Worm (Caenorhabditis elegans) whole organism, L3 larva: ENCODE data around the gene C06E4.1.
A peak's percentile ranks its signal among the peaks of the same experiment; 100 is the strongest.

Experiments used
- R02D3.7 ChIP-seq: fragments of 150-350 bp; optimal IDR thresholded peaks from 2 replicates; lab custom pipeline; 2014; ENCODE audit warnings: missing biosample characterization, missing genetic modification characterization
- ZK546.5 ChIP-seq: sonication (generic microtip); optimal IDR thresholded peaks from 2 replicates; lab custom pipeline; 2017; ENCODE audit warnings: missing biosample characterization, missing genetic modification characterization
- aly-2 ChIP-seq: fragments of 150-350 bp; optimal IDR thresholded peaks from 2 replicates; lab custom pipeline; 2014; ENCODE audit warnings: missing biosample characterization, missing genetic modification characterization
- ama-1 ChIP-seq: fragments of 150-350 bp; optimal IDR thresholded peaks from 2 replicates; lab custom pipeline; 2018
- ceh-16 ChIP-seq: sonication (generic microtip); optimal IDR thresholded peaks from 2 replicates; lab custom pipeline; 2017; ENCODE audit warnings: missing biosample characterization, missing genetic modification characterization
- ceh-28 ChIP-seq: fragments of 150-350 bp; optimal IDR thresholded peaks from 2 replicates; lab custom pipeline; 2014; ENCODE audit warnings: missing biosample characterization, missing genetic modification reagents, missing genetic modification characterization
- ceh-82 ChIP-seq: fragments of 150-350 bp; optimal IDR thresholded peaks from 2 replicates; lab custom pipeline; 2014; ENCODE audit warnings: missing biosample characterization, missing genetic modification characterization
- ceh-9 ChIP-seq: sonication (generic microtip); optimal IDR thresholded peaks from 2 replicates; lab custom pipeline; 2018; ENCODE audit warnings: missing biosample characterization, missing genetic modification characterization
- daf-12 ChIP-seq: fragments of 150-350 bp; optimal IDR thresholded peaks from 2 replicates; lab custom pipeline; 2014; ENCODE audit warnings: missing biosample characterization, missing genetic modification reagents, missing genetic modification characterization
- egl-27 ChIP-seq: sonication (generic microtip); optimal IDR thresholded peaks from 4 replicates; lab custom pipeline; 2017; ENCODE audit warnings: missing biosample characterization, missing genetic modification reagents, missing genetic modification characterization
- egl-5 ChIP-seq: fragments of 150-350 bp; optimal IDR thresholded peaks from 2 replicates; lab custom pipeline; 2017; ENCODE audit warnings: missing biosample characterization, missing genetic modification reagents, missing genetic modification characterization, inconsistent platforms
- elt-1 ChIP-seq: fragments of 150-350 bp; optimal IDR thresholded peaks from 2 replicates; lab custom pipeline; 2014; ENCODE audit warnings: missing biosample characterization, missing genetic modification characterization
- elt-2 ChIP-seq: sonication (generic microtip); optimal IDR thresholded peaks from 2 replicates; lab custom pipeline; 2016; ENCODE audit warnings: missing genetic modification reagents, mild to moderate bottlenecking, missing genetic modification characterization, missing compliant biosample characterization
- elt-3 ChIP-seq, 3 experiments: fragments of 150-350 bp in 1 of 3; sonication (generic microtip) in 2 of 3; optimal IDR thresholded peaks; 2 replicates in 2 of 3; 4 replicates in 1 of 3; lab custom pipeline; 2014 to 2017; ENCODE audit warnings: missing biosample characterization in 3 of 3, missing genetic modification characterization in 3 of 3
- eor-1 ChIP-seq, 2 experiments: fragments of 150-350 bp; optimal IDR thresholded peaks; 2 replicates each; lab custom pipeline; 2014 to 2018; ENCODE audit warnings: missing biosample characterization in 2 of 2, missing genetic modification characterization in 2 of 2
- fkh-10 ChIP-seq: sonication (generic microtip); optimal IDR thresholded peaks from 2 replicates; lab custom pipeline; 2017; ENCODE audit warnings: missing biosample characterization, missing genetic modification reagents, missing genetic modification characterization
- fkh-2 ChIP-seq: fragments of 150-350 bp; optimal IDR thresholded peaks from 2 replicates; lab custom pipeline; 2014; ENCODE audit warnings: missing biosample characterization, missing genetic modification reagents, missing genetic modification characterization
- fos-1 ChIP-seq: fragments of 150-350 bp; optimal IDR thresholded peaks from 2 replicates; lab custom pipeline; 2014; ENCODE audit warnings: missing biosample characterization, missing genetic modification characterization
- hmg-11 ChIP-seq: sonication (generic microtip); optimal IDR thresholded peaks from 2 replicates; lab custom pipeline; 2016; ENCODE audit warnings: missing genetic modification characterization, missing compliant biosample characterization
- jun-1 ChIP-seq: fragments of 150-350 bp; optimal IDR thresholded peaks from 2 replicates; lab custom pipeline; 2014; ENCODE audit warnings: missing biosample characterization, missing genetic modification reagents, missing genetic modification characterization
- lin-15B ChIP-seq: fragments of 150-350 bp; optimal IDR thresholded peaks from 2 replicates; lab custom pipeline; 2014; ENCODE audit warnings: missing biosample characterization, missing genetic modification characterization
- lin-39 ChIP-seq: fragments of 150-350 bp; optimal IDR thresholded peaks from 2 replicates; lab custom pipeline; 2018; ENCODE audit warnings: missing biosample characterization, missing genetic modification reagents, missing genetic modification characterization
- lsy-12 ChIP-seq: sonication (generic microtip); optimal IDR thresholded peaks from 2 replicates; lab custom pipeline; 2016; ENCODE audit warnings: mild to moderate bottlenecking, missing genetic modification characterization, missing compliant biosample characterization
- mdl-1 ChIP-seq: fragments of 150-350 bp; optimal IDR thresholded peaks from 2 replicates; lab custom pipeline; 2014; ENCODE audit warnings: missing biosample characterization, missing genetic modification characterization
- mml-1 ChIP-seq: fragments of 150-350 bp; sonication (generic microtip); optimal IDR thresholded peaks from 3 replicates; lab custom pipeline; 2014; ENCODE audit warnings: missing biosample characterization, missing genetic modification characterization
- nfya-1 ChIP-seq: sonication (generic microtip); optimal IDR thresholded peaks from 2 replicates; lab custom pipeline; 2017; ENCODE audit warnings: missing genetic modification characterization, mild to moderate bottlenecking, missing compliant biosample characterization, antibody characterized with exemption, moderate library complexity; ENCODE audit not compliant: insufficient read depth
- nhr-12 ChIP-seq: fragments of 150-350 bp; optimal IDR thresholded peaks from 2 replicates; lab custom pipeline; 2014; ENCODE audit warnings: missing biosample characterization, missing genetic modification characterization
- nhr-25 ChIP-seq: sonication (generic microtip); optimal IDR thresholded peaks from 2 replicates; lab custom pipeline; 2017; ENCODE audit warnings: missing biosample characterization, missing genetic modification characterization
- nhr-28 ChIP-seq: fragments of 150-350 bp; optimal IDR thresholded peaks from 2 replicates; lab custom pipeline; 2014; ENCODE audit warnings: missing biosample characterization, missing genetic modification characterization
- nhr-67 ChIP-seq: fragments of 150-350 bp; optimal IDR thresholded peaks from 2 replicates; lab custom pipeline; 2014; ENCODE audit warnings: missing biosample characterization, missing genetic modification characterization
- nhr-76 ChIP-seq: fragments of 150-350 bp; sonication (generic microtip); optimal IDR thresholded peaks from 5 replicates; lab custom pipeline; 2014; ENCODE audit warnings: missing biosample characterization, missing genetic modification characterization
- nhr-77 ChIP-seq: fragments of 150-350 bp; optimal IDR thresholded peaks from 2 replicates; lab custom pipeline; 2014; ENCODE audit warnings: missing biosample characterization, missing genetic modification characterization
- sea-2 ChIP-seq: fragments of 150-350 bp; sonication (generic microtip); optimal IDR thresholded peaks from 4 replicates; lab custom pipeline; 2014; ENCODE audit warnings: missing biosample characterization, missing genetic modification reagents, missing genetic modification characterization
- snpc-4 ChIP-seq: fragments of 150-350 bp; optimal IDR thresholded peaks from 2 replicates; lab custom pipeline; 2014; ENCODE audit warnings: missing biosample characterization, missing genetic modification characterization
- tbx-2 ChIP-seq: sonication (generic microtip); optimal IDR thresholded peaks from 2 replicates; lab custom pipeline; 2016; ENCODE audit warnings: mild to moderate bottlenecking, missing genetic modification characterization, missing compliant biosample characterization
- unc-39 ChIP-seq: sonication (generic microtip); optimal IDR thresholded peaks from 4 replicates; lab custom pipeline; 2017; ENCODE audit warnings: missing biosample characterization, missing genetic modification characterization
- unc-62 ChIP-seq: fragments of 150-350 bp; sonication (generic microtip); optimal IDR thresholded peaks from 4 replicates; lab custom pipeline; 2014; ENCODE audit warnings: missing biosample characterization, missing genetic modification reagents, missing genetic modification characterization
- zag-1 ChIP-seq: fragments of 150-350 bp; optimal IDR thresholded peaks from 2 replicates; lab custom pipeline; 2014; ENCODE audit warnings: missing biosample characterization, missing genetic modification characterization

Gene C06E4.1

DNA sequence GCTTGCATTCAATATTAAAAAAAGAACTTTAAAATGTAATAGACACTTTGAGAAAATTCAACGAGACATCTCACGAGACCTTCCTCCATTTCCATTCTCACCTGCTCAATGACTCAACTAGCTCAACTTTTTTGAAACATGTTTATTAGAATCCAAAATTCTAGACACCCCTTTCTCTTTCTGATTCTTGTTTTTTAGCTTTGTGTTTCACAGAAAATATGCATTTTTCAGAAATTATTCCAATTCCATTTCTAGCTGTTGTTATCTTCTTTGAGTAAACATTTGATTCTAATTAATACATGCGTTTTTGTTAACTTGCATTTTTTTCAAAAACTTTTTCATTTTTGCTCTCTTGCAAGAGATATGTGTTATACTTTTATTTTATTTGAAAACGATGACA, 18.4 kb downstream of the C06E4.1 start:
- TF ChIP-seq fos-1 (tag; lab: Kevin White, UChicago), result no peak
- TF ChIP-seq daf-12 (tag; lab: Kevin White, UChicago), result no peak
- TF ChIP-seq, all 47 proteins: peak for 0

DNA sequence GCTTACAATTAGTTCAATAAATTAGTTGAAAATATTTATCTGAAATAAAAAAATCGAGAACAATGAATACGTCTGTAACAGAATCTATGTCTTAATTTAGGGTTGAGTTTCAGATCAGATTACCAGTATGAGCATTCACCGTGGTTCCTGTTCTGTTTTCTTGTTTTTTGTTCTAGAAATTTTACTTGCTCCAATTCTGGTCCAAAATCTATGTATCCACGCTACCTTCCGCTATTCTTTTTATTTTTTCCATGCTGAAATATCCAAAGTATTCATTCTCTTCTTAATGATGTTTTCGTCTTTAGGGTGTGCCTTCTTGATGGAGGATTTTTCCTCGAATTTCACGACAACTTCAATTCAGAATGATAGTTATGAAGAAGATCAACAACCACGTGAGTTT, 22.3 kb downstream of the C06E4.1 start, which contains the start of gene npr-27:
npr-27 (plus strand) TSS at position 301 of the 400 bp plus-strand sequence.
- no peak for TF ChIP-seq ceh-9 (tag; lab: Kevin White, UChicago)
- TF ChIP-seq ama-1 (lab: Kevin White, UChicago), result no peak
- no peak for TF ChIP-seq sea-2
- TF ChIP-seq fkh-10 (GFP tag; lab: Kevin White, UChicago), result no peak
- TF ChIP-seq nhr-77 (tag; lab: Kevin White, UChicago), result no peak
- TF ChIP-seq egl-5 (tag; lab: Kevin White, UChicago), result no peak
- TF ChIP-seq egl-27 (tag; lab: Kevin White, UChicago), result no peak
- no peak for TF ChIP-seq nhr-12 (tag; lab: Kevin White, UChicago)
- no peak for TF ChIP-seq jun-1 (tag; lab: Kevin White, UChicago)
- no peak for TF ChIP-seq aly-2 (tag; lab: Kevin White, UChicago)

DNA sequence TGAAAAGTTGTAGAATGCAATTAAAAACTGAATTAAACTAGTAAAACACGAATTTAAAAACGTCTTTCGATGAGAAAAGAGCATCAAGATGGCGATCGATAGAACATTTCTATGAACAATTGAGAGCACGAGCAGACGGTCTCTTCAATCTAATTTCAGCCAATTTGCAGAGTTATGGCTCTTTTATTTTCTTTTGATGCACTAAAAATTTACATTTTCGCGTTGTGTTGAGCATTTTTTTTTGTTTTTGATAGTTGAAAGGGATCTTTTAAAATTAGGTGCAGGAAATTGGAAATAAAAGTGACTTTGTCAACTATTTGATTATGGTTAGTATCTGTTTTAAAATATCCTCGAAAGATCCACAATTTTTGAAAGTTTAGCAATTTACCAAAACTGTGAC, 25.9 kb downstream of the C06E4.1 start, which contains the start of gene F42C5.6:
F42C5.6 (minus strand) TSS at position 101 of the 400 bp plus-strand sequence.
- TF ChIP-seq nhr-28, result no peak
- no peak for TF ChIP-seq nhr-76
- TF ChIP-seq mdl-1, result no peak
- TF ChIP-seq nhr-67 (tag; lab: Kevin White, UChicago), result no peak
- TF ChIP-seq snpc-4 (tag; lab: Kevin White, UChicago), result no peak
- TF ChIP-seq lsy-12, result no peak
- no peak for TF ChIP-seq ceh-82
- TF ChIP-seq zag-1 (tag; lab: Kevin White, UChicago), result no peak
- no peak for TF ChIP-seq elt-3 (tag; optimal IDR thresholded peaks at IDR 0.05; lab: Kevin White, UChicago)
- TF ChIP-seq ama-1 (lab: Kevin White, UChicago), result no peak
- no peak for TF ChIP-seq egl-27 (tag; lab: Kevin White, UChicago)
- TF ChIP-seq nhr-12 (tag; lab: Kevin White, UChicago), result no peak
- no peak for TF ChIP-seq lin-15B
- TF ChIP-seq lin-39 (tag; lab: Kevin White, UChicago), result no peak
- no peak for TF ChIP-seq tbx-2
- no peak for TF ChIP-seq elt-1
- no peak for TF ChIP-seq ceh-16 (tag; lab: Kevin White, UChicago)
- TF ChIP-seq R02D3.7 (tag; lab: Kevin White, UChicago), result no peak

DNA sequence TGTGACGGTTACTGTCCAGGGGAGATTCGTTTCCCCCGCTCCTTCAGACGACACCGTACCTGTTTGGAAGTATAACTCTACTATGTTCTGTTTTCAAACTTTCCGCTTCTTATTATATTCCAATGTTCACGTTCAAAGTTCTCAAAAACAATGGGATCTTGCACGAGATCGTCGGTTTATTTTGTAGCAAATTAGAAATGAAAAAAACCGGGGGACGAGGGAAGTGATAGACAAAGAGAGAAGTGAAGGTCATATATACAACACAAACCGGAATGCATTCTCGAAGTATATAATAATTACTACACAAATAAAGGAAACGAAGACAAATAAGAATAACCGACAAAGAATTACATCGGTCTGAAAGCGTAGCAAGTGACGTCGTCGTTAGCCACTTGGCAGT, 26.6 kb downstream of the C06E4.1 start:
- peak; percentile 14 for TF ChIP-seq ama-1 (lab: Kevin White, UChicago)
- no peak for TF ChIP-seq unc-39 (tag; lab: Kevin White, UChicago)
- peak; percentile 79 for TF ChIP-seq nhr-25 (tag; lab: Kevin White, UChicago)

DNA sequence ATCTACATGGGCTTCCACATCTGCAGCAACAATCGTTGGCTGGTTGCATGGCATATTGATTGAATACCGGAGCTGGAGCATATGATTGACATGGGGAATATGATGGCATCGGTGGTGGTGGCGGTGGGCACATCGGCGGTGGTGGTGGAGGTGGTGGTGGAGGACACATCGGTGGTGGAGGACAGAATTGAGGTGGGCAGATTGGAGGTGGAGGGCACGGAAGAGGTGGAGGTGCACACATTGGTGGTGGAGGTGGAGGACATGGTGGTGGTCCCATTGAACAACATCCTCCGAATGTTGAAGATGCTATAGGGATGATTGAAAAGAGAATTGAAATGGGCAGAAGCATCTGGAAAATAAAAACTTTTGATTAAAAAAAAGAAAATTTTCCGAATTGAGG, 27.4 kb downstream of the C06E4.1 start, which contains the start of gene grl-4:
grl-4 (minus strand) TSS at position 351 of the 400 bp plus-strand sequence.
- TF ChIP-seq egl-27 (tag; lab: Kevin White, UChicago) (no peak), ceh-9 (tag; lab: Kevin White, UChicago) (no peak), ceh-82 (no peak), nhr-25 (tag; lab: Kevin White, UChicago) (no peak), nfya-1 (tag; lab: Kevin White, UChicago) (no peak), lin-39 (tag; lab: Kevin White, UChicago) (no peak), hmg-11 (tag; lab: Kevin White, UChicago) (no peak), unc-62 (GFP tag; lab: Kevin White, UChicago) (no peak), ZK546.5 (tag; lab: Kevin White, UChicago) (no peak), mdl-1 (no peak), ceh-28 (tag; lab: Kevin White, UChicago) (no peak), eor-1 (tag; optimal IDR thresholded peaks at IDR 0.05; lab: Kevin White, UChicago) (no peak), fkh-2 (tag; lab: Kevin White, UChicago) (no peak), aly-2 (tag; lab: Kevin White, UChicago) (no peak), elt-3 (tag; optimal IDR thresholded peaks at IDR 0.05; lab: Kevin White, UChicago) (no peak), elt-2 (no peak), mml-1 (tag; lab: Kevin White, UChicago) (no peak), nhr-67 (tag; lab: Kevin White, UChicago) (no peak)
